Worm (Caenorhabditis elegans) whole organism, late embryonic: ENCODE results near the gene T28A11.4.

Experiments used
- K02D7.2 ChIP-seq: sonication (generic microtip); optimal IDR thresholded peaks from 2 replicates; lab custom pipeline; 2017; ENCODE audit warnings: mild to moderate bottlenecking, missing genetic modification characterization, missing compliant biosample characterization
- ahr-1 ChIP-seq: sonication (generic microtip); optimal IDR thresholded peaks from 2 replicates; lab custom pipeline; 2016; ENCODE audit warnings: missing genetic modification characterization, missing compliant biosample characterization
- ama-1 ChIP-seq: fragments of 150-350 bp; optimal IDR thresholded peaks from 2 replicates; lab custom pipeline; 2014
- ceh-18 ChIP-seq: sonication (generic microtip); optimal IDR thresholded peaks from 2 replicates; lab custom pipeline; 2016; ENCODE audit warnings: missing genetic modification characterization, missing compliant biosample characterization
- ceh-19 ChIP-seq: fragments of 200-800 bp; sonication (Bioruptor generic); optimal IDR thresholded peaks from 2 replicates; lab custom pipeline; 2018; ENCODE audit warnings: mild to moderate bottlenecking, missing genetic modification characterization, missing compliant biosample characterization
- ceh-2 ChIP-seq: sonication (generic microtip); optimal IDR thresholded peaks from 2 replicates; lab custom pipeline; 2016; ENCODE audit warnings: missing genotype, missing genetic modification characterization, missing compliant biosample characterization
- ceh-22 ChIP-seq: sonication (generic microtip); optimal IDR thresholded peaks from 2 replicates; lab custom pipeline; 2017; ENCODE audit warnings: missing biosample characterization, missing genetic modification characterization
- ceh-31 ChIP-seq: sonication (generic microtip); optimal IDR thresholded peaks from 2 replicates; lab custom pipeline; 2016; ENCODE audit warnings: missing genetic modification characterization, missing compliant biosample characterization
- ceh-45 ChIP-seq: fragments of 200-800 bp; sonication (Bioruptor generic); IDR thresholded peaks from 2 replicates; pipeline ENCODE4 v1.3.6; 2022; ENCODE audit warnings: missing genetic modification reagents, missing genetic modification characterization, missing compliant biosample characterization
- ceh-48 ChIP-seq: sonication (generic microtip); optimal IDR thresholded peaks from 2 replicates; lab custom pipeline; 2016; ENCODE audit warnings: missing genetic modification characterization, inconsistent platforms, missing compliant biosample characterization
- ceh-9 ChIP-seq: sonication (generic microtip); optimal IDR thresholded peaks from 2 replicates; lab custom pipeline; 2016; ENCODE audit warnings: mild to moderate bottlenecking, missing genetic modification characterization, inconsistent platforms, missing compliant biosample characterization
- elt-2 ChIP-seq: sonication (generic microtip); optimal IDR thresholded peaks from 2 replicates; lab custom pipeline; 2016; ENCODE audit warnings: missing genetic modification reagents, missing genetic modification characterization, missing compliant biosample characterization
- ets-4 ChIP-seq: sonication (generic microtip); optimal IDR thresholded peaks from 2 replicates; lab custom pipeline; 2016; ENCODE audit warnings: missing genetic modification characterization, missing compliant biosample characterization
- eyg-1 ChIP-seq: sonication (generic microtip); optimal IDR thresholded peaks from 2 replicates; lab custom pipeline; 2016; ENCODE audit warnings: missing genotype, missing genetic modification characterization, missing compliant biosample characterization
- fax-1 ChIP-seq: sonication (generic microtip); optimal IDR thresholded peaks from 2 replicates; lab custom pipeline; 2016; ENCODE audit warnings: missing genotype, missing genetic modification characterization, missing compliant biosample characterization
- fkh-10 ChIP-seq: fragments of 150-350 bp; optimal IDR thresholded peaks from 2 replicates; lab custom pipeline; 2014; ENCODE audit warnings: missing biosample characterization, missing genetic modification reagents, missing genetic modification characterization
- fkh-6 ChIP-seq: sonication (generic microtip); optimal IDR thresholded peaks from 2 replicates; lab custom pipeline; 2016; ENCODE audit warnings: missing genetic modification characterization, missing compliant biosample characterization
- hlh-13 ChIP-seq: fragments of 200-800 bp; sonication (Bioruptor generic); optimal IDR thresholded peaks from 2 replicates; lab custom pipeline; 2018; ENCODE audit warnings: mild to moderate bottlenecking, missing genetic modification characterization, missing compliant biosample characterization
- hlh-30 ChIP-seq: sonication (generic microtip); optimal IDR thresholded peaks from 2 replicates; lab custom pipeline; 2017; ENCODE audit warnings: antibody characterized with exemption, missing genetic modification characterization, missing compliant biosample characterization; ENCODE audit not compliant: insufficient read depth
- hlh-6 ChIP-seq: sonication (generic microtip); optimal IDR thresholded peaks from 2 replicates; lab custom pipeline; 2016; ENCODE audit warnings: missing genotype, missing genetic modification characterization, missing compliant biosample characterization
- madf-2 ChIP-seq: sonication (generic microtip); optimal IDR thresholded peaks from 2 replicates; lab custom pipeline; 2017; ENCODE audit warnings: missing genetic modification characterization, missing compliant biosample characterization
- nfya-1 ChIP-seq: sonication (generic microtip); optimal IDR thresholded peaks from 2 replicates; lab custom pipeline; 2017; ENCODE audit warnings: missing genetic modification characterization, mild to moderate bottlenecking, missing compliant biosample characterization, antibody characterized with exemption, moderate library complexity
- nhr-232 ChIP-seq: sonication (generic microtip); optimal IDR thresholded peaks from 2 replicates; lab custom pipeline; 2016; ENCODE audit warnings: missing genetic modification characterization, missing compliant biosample characterization
- npax-4 ChIP-seq: sonication (generic microtip); optimal IDR thresholded peaks from 2 replicates; lab custom pipeline; 2016; ENCODE audit warnings: missing genetic modification characterization, missing compliant biosample characterization
- pag-3 ChIP-seq: sonication (generic microtip); optimal IDR thresholded peaks from 2 replicates; lab custom pipeline; 2016; ENCODE audit warnings: missing compliant biosample characterization, missing genetic modification characterization, borderline replicate concordance
- pax-1 ChIP-seq: fragments of 150-350 bp; optimal IDR thresholded peaks from 2 replicates; lab custom pipeline; 2014; ENCODE audit warnings: missing biosample characterization, missing genetic modification characterization
- pha-2 ChIP-seq: sonication (generic microtip); optimal IDR thresholded peaks from 2 replicates; lab custom pipeline; 2017; ENCODE audit warnings: mild to moderate bottlenecking, missing genetic modification characterization, missing compliant biosample characterization
- pha-4 ChIP-seq: fragments of 150-350 bp; optimal IDR thresholded peaks from 2 replicates; lab custom pipeline; 2018; ENCODE audit warnings: missing biosample characterization, missing genetic modification reagents, missing genetic modification characterization
- pqm-1 ChIP-seq: sonication (generic microtip); optimal IDR thresholded peaks from 2 replicates; lab custom pipeline; 2016; ENCODE audit warnings: missing genetic modification characterization, missing compliant biosample characterization
- pros-1 ChIP-seq: fragments of 150-350 bp; optimal IDR thresholded peaks from 2 replicates; lab custom pipeline; 2014; ENCODE audit warnings: missing biosample characterization, missing genetic modification reagents, missing genetic modification characterization
- sdc-2 ChIP-seq: sonication (generic microtip); optimal IDR thresholded peaks from 2 replicates; lab custom pipeline; 2016; ENCODE audit warnings: missing genotype, missing genetic modification characterization, missing compliant biosample characterization
- sox-2 ChIP-seq: fragments of 200-800 bp; sonication (Bioruptor generic); IDR thresholded peaks from 2 replicates; pipeline ENCODE4 v1.3.6; 2022; ENCODE audit warnings: missing genetic modification reagents, missing genetic modification characterization, missing compliant biosample characterization
- sox-4 ChIP-seq: sonication (generic microtip); optimal IDR thresholded peaks from 2 replicates; lab custom pipeline; 2017; ENCODE audit warnings: mild to moderate bottlenecking, missing genetic modification characterization, inconsistent platforms, missing compliant biosample characterization
- tbx-2 ChIP-seq: sonication (generic microtip); optimal IDR thresholded peaks from 2 replicates; lab custom pipeline; 2016; ENCODE audit warnings: missing genetic modification characterization, missing compliant biosample characterization
- tbx-7 ChIP-seq: sonication (generic microtip); optimal IDR thresholded peaks from 2 replicates; lab custom pipeline; 2016; ENCODE audit warnings: missing genotype, missing genetic modification characterization, missing compliant biosample characterization
- unc-3 ChIP-seq, 2 experiments: fragments of 200-800 bp in 1 of 2; sonication (Bioruptor generic) in 1 of 2; sonication (generic microtip) in 1 of 2; conservative IDR thresholded peaks in 1 of 2; optimal IDR thresholded peaks in 1 of 2; 2 replicates each; pipeline versions ENCODE4 v1.3.6 to Lab custom; 2016 to 2022; ENCODE audit warnings: missing compliant biosample characterization in 2 of 2, missing genetic modification characterization in 2 of 2, missing genetic modification reagents in 1 of 2
- unc-55 ChIP-seq: sonication (generic microtip); optimal IDR thresholded peaks from 2 replicates; lab custom pipeline; 2017; ENCODE audit warnings: missing biosample characterization, missing genetic modification reagents, missing genetic modification characterization
- unc-86 ChIP-seq: sonication (generic microtip); optimal IDR thresholded peaks from 2 replicates; lab custom pipeline; 2016; ENCODE audit warnings: missing genetic modification characterization, missing compliant biosample characterization
- ztf-16 ChIP-seq: sonication (generic microtip); optimal IDR thresholded peaks from 2 replicates; lab custom pipeline; 2017; ENCODE audit warnings: missing genetic modification characterization, missing compliant biosample characterization

The T28A11.4 gene

DNA sequence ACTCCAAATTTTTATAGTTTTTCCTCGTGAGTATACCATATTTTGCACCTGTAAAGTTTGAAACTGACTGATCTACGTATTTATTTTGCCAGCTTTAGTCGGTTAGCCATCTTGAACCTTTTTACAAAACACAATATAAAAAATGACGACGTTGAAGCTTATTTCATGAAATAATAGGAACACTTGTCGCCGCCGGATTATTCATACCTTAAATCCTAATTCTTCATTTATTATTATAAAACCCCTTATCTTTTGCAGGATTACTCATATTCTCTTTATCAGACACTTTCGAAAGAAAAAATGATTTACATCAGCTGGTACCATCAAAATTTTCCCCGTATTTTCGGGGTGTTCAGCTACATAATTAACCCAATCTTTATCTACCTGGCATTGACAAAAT lies 26.3 kb upstream of the T28A11.4 start, which contains the start of gene srj-8:
srj-8 (plus strand) TSS at position 301 of the 400 bp plus-strand sequence.
- no peak for TF ChIP-seq hlh-6 (tag; lab: Kevin White, UChicago)
- no peak for TF ChIP-seq pha-4 (tag; lab: Kevin White, UChicago)
- no peak for TF ChIP-seq sox-4 (tag; lab: Kevin White, UChicago)
- no peak for TF ChIP-seq unc-3 (GFP tag; conservative IDR thresholded peaks at IDR 0.05; lab: Robert Waterston, UW)
- TF ChIP-seq unc-3 (tag; optimal IDR thresholded peaks at IDR 0.05; lab: Kevin White, UChicago): no peak
- no peak for TF ChIP-seq sdc-2 (tag; lab: Kevin White, UChicago)
- TF ChIP-seq ama-1: no peak
- no peak for TF ChIP-seq unc-86 (tag; lab: Kevin White, UChicago)
- no peak for TF ChIP-seq ceh-48 (tag; lab: Kevin White, UChicago)
- no peak for TF ChIP-seq pag-3
- TF ChIP-seq ceh-22 (tag; lab: Kevin White, UChicago): no peak
- no peak for TF ChIP-seq nhr-232 (tag; lab: Kevin White, UChicago)
- no peak for TF ChIP-seq unc-55 (GFP tag; lab: Kevin White, UChicago)
- no peak for TF ChIP-seq npax-4 (tag; lab: Kevin White, UChicago)
- no peak for TF ChIP-seq madf-2
- no peak for TF ChIP-seq ceh-9
- no peak for TF ChIP-seq hlh-30 (tag; lab: Kevin White, UChicago)
- TF ChIP-seq fkh-6: no peak
- TF ChIP-seq pha-2 (tag; lab: Kevin White, UChicago): no peak
- no peak for TF ChIP-seq ahr-1 (tag; lab: Kevin White, UChicago)
- TF ChIP-seq tbx-2 (tag; lab: Kevin White, UChicago): no peak

DNA sequence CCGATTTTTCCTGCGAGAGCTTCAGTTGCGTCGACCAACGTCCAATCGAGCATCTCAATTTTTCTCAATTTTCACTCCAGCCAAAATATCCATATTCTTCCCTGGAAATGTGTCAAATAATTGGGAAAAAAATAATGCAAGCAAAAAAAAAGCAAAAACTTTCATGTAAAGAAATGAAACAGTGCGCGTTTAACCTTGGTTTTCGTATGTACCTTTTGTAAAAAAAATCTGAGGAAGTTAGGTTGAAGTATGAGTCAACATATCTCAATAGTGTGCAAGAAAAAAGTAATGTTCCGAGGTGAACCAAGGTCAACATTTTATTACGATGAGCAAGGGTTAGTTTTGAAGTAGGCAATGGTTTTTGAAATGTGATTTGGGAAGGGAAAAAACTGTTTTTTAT lies 23.7 kb upstream of the T28A11.4 start, which contains the start of gene T28A11.13:
T28A11.13 (minus strand) TSS at position 101 of the 400 bp plus-strand sequence.
- TF ChIP-seq ama-1: no peak
- TF ChIP-seq fkh-6: no peak
- TF ChIP-seq pha-4 (tag; lab: Kevin White, UChicago): no peak
- TF ChIP-seq ceh-45: no peak
- TF ChIP-seq hlh-6 (tag; lab: Kevin White, UChicago): no peak
- TF ChIP-seq fax-1 (tag; lab: Kevin White, UChicago): no peak
- TF ChIP-seq pax-1 (tag; lab: Kevin White, UChicago): no peak
- TF ChIP-seq tbx-2 (tag; lab: Kevin White, UChicago): no peak
- TF ChIP-seq hlh-13: no peak
- TF ChIP-seq unc-3 (GFP tag; conservative IDR thresholded peaks at IDR 0.05; lab: Robert Waterston, UW): no peak
- no peak for TF ChIP-seq unc-3 (tag; optimal IDR thresholded peaks at IDR 0.05; lab: Kevin White, UChicago)
- TF ChIP-seq ztf-16 (tag; lab: Kevin White, UChicago): no peak

DNA sequence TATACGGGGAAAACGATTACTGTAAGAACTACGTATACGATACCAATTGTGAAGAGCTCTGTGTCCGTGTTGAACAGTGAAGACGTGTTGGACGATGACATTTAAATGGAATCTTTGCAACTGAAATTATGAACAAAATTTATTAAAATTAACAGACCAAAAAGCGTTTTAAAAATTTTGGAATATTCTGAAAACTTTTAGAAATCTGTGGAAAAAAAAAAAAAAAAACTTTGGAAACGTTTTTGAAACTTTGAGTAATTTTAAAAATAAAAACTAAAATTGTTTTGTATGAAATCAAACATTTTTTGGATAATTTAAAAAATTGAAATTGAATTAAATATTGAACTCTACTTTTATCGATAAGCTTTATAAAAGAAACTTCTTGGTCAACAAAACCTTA lies 17.8 kb upstream of the T28A11.4 start, which contains the start of gene srt-63:
srt-63 (minus strand) TSS at position 101 of the 400 bp plus-strand sequence.
- TF ChIP-seq ceh-31 (tag; lab: Kevin White, UChicago) (no peak), ceh-2 (no peak), unc-55 (GFP tag; lab: Kevin White, UChicago) (no peak), tbx-7 (no peak), sox-2 (GFP tag; lab: Robert Waterston, UW) (no peak), elt-2 (tag; lab: Kevin White, UChicago) (no peak), ceh-48 (tag; lab: Kevin White, UChicago) (no peak), nfya-1 (tag; lab: Kevin White, UChicago) (no peak), ets-4 (tag; lab: Kevin White, UChicago) (no peak), eyg-1 (tag; lab: Kevin White, UChicago) (no peak), K02D7.2 (tag; lab: Kevin White, UChicago) (no peak), fkh-10 (GFP tag; lab: Kevin White, UChicago) (no peak), pqm-1 (tag; lab: Kevin White, UChicago) (no peak), ceh-9 (no peak), ama-1 (no peak), ceh-19 (GFP tag; lab: Kevin White, UChicago) (no peak), pros-1 (tag; lab: Kevin White, UChicago) (no peak), pax-1 (tag; lab: Kevin White, UChicago) (no peak), ceh-18 (tag; lab: Kevin White, UChicago) (no peak)
- TF ChIP-seq, all 69 proteins: peak for 0
